Fruit fly (Drosophila melanogaster) whole organism, embryonic: ENCODE measurements around the gene CG34269.

ENCODE experiments used
- Ada2b ChIP-seq: fragments of 200-800 bp; sonication (Bioruptor generic); IDR thresholded peaks from 2 replicates; pipeline ENCODE4 v1.3.6; 2022; ENCODE audit warnings: missing biosample characterization, missing genetic modification characterization
- Asciz ChIP-seq: fragments of 200-800 bp; sonication (Bioruptor generic); optimal IDR thresholded peaks from 2 replicates; lab custom pipeline; 2017; ENCODE audit warnings: missing biosample characterization, mild to moderate bottlenecking, missing genetic modification characterization, missing genetic modification reagents
- CG10209 ChIP-seq: fragments of 200-800 bp; sonication (Bioruptor generic); optimal IDR thresholded peaks from 3 replicates; lab custom pipeline; 2017; ENCODE audit warnings: missing biosample characterization, mild to moderate bottlenecking, missing genetic modification characterization, missing genetic modification reagents
- CG12071 ChIP-seq: fragments of 200-800 bp; sonication (Bioruptor generic); optimal IDR thresholded peaks from 3 replicates; lab custom pipeline; 2018; ENCODE audit warnings: missing biosample characterization, mild to moderate bottlenecking, missing genetic modification characterization
- CG12236 ChIP-seq: fragments of 200-800 bp; sonication (Bioruptor generic); optimal IDR thresholded peaks from 2 replicates; lab custom pipeline; 2016; ENCODE audit warnings: missing biosample characterization, missing genetic modification characterization
- CG13123 ChIP-seq: fragments of 200-800 bp; sonication (Bioruptor generic); optimal IDR thresholded peaks from 2 replicates; lab custom pipeline; 2016; ENCODE audit warnings: missing biosample characterization, missing genetic modification characterization
- CG1529 ChIP-seq: fragments of 200-800 bp; sonication (Bioruptor generic); optimal IDR thresholded peaks from 3 replicates; lab custom pipeline; 2018; ENCODE audit warnings: missing biosample characterization, missing genetic modification characterization
- CG15696 ChIP-seq: fragments of 200-800 bp; sonication (Bioruptor generic); optimal IDR thresholded peaks from 2 replicates; lab custom pipeline; 2019; ENCODE audit warnings: missing biosample characterization, mild to moderate bottlenecking, missing genetic modification characterization, moderate library complexity
- CG2889 ChIP-seq: fragments of 200-800 bp; sonication (Bioruptor generic); IDR thresholded peaks from 3 replicates; pipeline ENCODE4 v1.3.6; 2022; ENCODE audit warnings: missing biosample characterization, missing genetic modification characterization
- CG30403 ChIP-seq: fragments of 200-800 bp; sonication (Bioruptor generic); optimal IDR thresholded peaks from 3 replicates; lab custom pipeline; 2016; ENCODE audit warnings: missing biosample characterization, missing genetic modification characterization
- CG31224 ChIP-seq: fragments of 200-800 bp; sonication (Bioruptor generic); IDR thresholded peaks from 2 replicates; pipeline ENCODE4 v1.3.6; 2022; ENCODE audit warnings: missing biosample characterization, missing genetic modification characterization
- CG3407 ChIP-seq: fragments of 200-800 bp; sonication (Bioruptor generic); optimal IDR thresholded peaks from 2 replicates; lab custom pipeline; 2018; ENCODE audit warnings: missing biosample characterization, mild to moderate bottlenecking, missing genetic modification characterization
- CG34376 ChIP-seq: fragments of 200-800 bp; sonication (Bioruptor generic); optimal IDR thresholded peaks from 2 replicates; lab custom pipeline; 2018; ENCODE audit warnings: missing biosample characterization, mild to moderate bottlenecking, missing genetic modification characterization
- CG4282 ChIP-seq: fragments of 200-800 bp; sonication (Bioruptor generic); optimal IDR thresholded peaks from 2 replicates; lab custom pipeline; 2016; ENCODE audit warnings: missing biosample characterization, missing genetic modification characterization
- CG6791 ChIP-seq: fragments of 200-800 bp; sonication (Bioruptor generic); IDR thresholded peaks from 3 replicates; pipeline ENCODE4 v1.3.6; 2022; ENCODE audit warnings: missing biosample characterization, missing genetic modification characterization; ENCODE audit not compliant: partially characterized antibody
- CG8359 ChIP-seq: fragments of 200-800 bp; sonication (Bioruptor generic); optimal IDR thresholded peaks from 2 replicates; lab custom pipeline; 2017; ENCODE audit warnings: missing biosample characterization, mild to moderate bottlenecking, missing genetic modification characterization, borderline replicate concordance
- CG9876 ChIP-seq: fragments of 200-800 bp; sonication (Bioruptor generic); optimal IDR thresholded peaks from 2 replicates; lab custom pipeline; 2016; ENCODE audit warnings: missing biosample characterization, missing genetic modification characterization
- CTCF ChIP-seq: fragments of 200-800 bp; sonication (Bioruptor generic); optimal IDR thresholded peaks from 2 replicates; lab custom pipeline; 2017; ENCODE audit warnings: missing biosample characterization, mild to moderate bottlenecking, missing genetic modification characterization, moderate library complexity
- CrebB ChIP-seq: fragments of 200-800 bp; sonication (Bioruptor generic); optimal IDR thresholded peaks from 3 replicates; lab custom pipeline; 2018; ENCODE audit warnings: missing biosample characterization, mild to moderate bottlenecking, missing genetic modification characterization
- Deaf1 ChIP-seq: fragments of 200-800 bp; optimal IDR thresholded peaks from 3 replicates; lab custom pipeline; 2019; ENCODE audit warnings: missing biosample characterization, mild to moderate bottlenecking, missing genetic modification characterization, moderate library complexity
- Eip74EF ChIP-seq, 2 experiments: fragments of 200-800 bp in 1 of 2; fragments of >200 bp in 1 of 2; sonication (Bioruptor generic) in 1 of 2; optimal IDR thresholded peaks; 2 replicates each; lab custom pipeline; 2017 to 2019; ENCODE audit warnings: missing biosample characterization in 2 of 2, missing genetic modification characterization in 2 of 2, mild to moderate bottlenecking in 1 of 2, moderate library complexity in 1 of 2
- H15 ChIP-seq: fragments of 200-800 bp; sonication (Bioruptor generic); IDR thresholded peaks from 3 replicates; pipeline ENCODE4 v1.3.6; 2022; ENCODE audit warnings: missing biosample characterization, missing genetic modification characterization
- HLHmδ ChIP-seq: fragments of 200-800 bp; sonication (Bioruptor generic); optimal IDR thresholded peaks from 2 replicates; lab custom pipeline; 2018; ENCODE audit warnings: missing biosample characterization, mild to moderate bottlenecking, missing genetic modification characterization, moderate library complexity
- Hey ChIP-seq: fragments of 200-800 bp; sonication (Bioruptor generic); optimal IDR thresholded peaks from 3 replicates; lab custom pipeline; 2018; ENCODE audit warnings: missing biosample characterization, mild to moderate bottlenecking, missing genetic modification characterization
- Jarid2 ChIP-seq: fragments of 200-800 bp; sonication (Bioruptor generic); optimal IDR thresholded peaks from 3 replicates; lab custom pipeline; 2017; ENCODE audit warnings: mild to moderate bottlenecking, missing biosample characterization, missing genetic modification reagents, missing genetic modification characterization
- Mes4 ChIP-seq: fragments of 200-800 bp; sonication (Bioruptor generic); optimal IDR thresholded peaks from 2 replicates; lab custom pipeline; 2016; ENCODE audit warnings: missing biosample characterization, missing genetic modification characterization
- NC2β ChIP-seq: fragments of 200-800 bp; sonication (Bioruptor generic); optimal IDR thresholded peaks from 2 replicates; lab custom pipeline; 2016; ENCODE audit warnings: missing biosample characterization, missing genetic modification characterization
- NfI ChIP-seq: fragments of 200-800 bp; sonication (Bioruptor generic); optimal IDR thresholded peaks from 3 replicates; lab custom pipeline; 2018; ENCODE audit warnings: missing biosample characterization, mild to moderate bottlenecking, missing genetic modification characterization, moderate library complexity
- bsh ChIP-seq, 2 experiments: fragments of 200-800 bp; sonication (Bioruptor generic); optimal IDR thresholded peaks; 2 replicates each; lab custom pipeline; 2017 to 2018; ENCODE audit warnings: mild to moderate bottlenecking in 2 of 2, missing biosample characterization in 2 of 2, missing genetic modification characterization in 2 of 2, moderate library complexity in 1 of 2
- crp ChIP-seq, 2 experiments: fragments of 200-800 bp; sonication (Bioruptor generic); optimal IDR thresholded peaks; 2 replicates in 1 of 2; 3 replicates in 1 of 2; lab custom pipeline; 2017; ENCODE audit warnings: missing biosample characterization in 2 of 2, missing genetic modification characterization in 2 of 2, mild to moderate bottlenecking in 1 of 2, moderate library complexity in 1 of 2
- dati ChIP-seq: fragments of 200-800 bp; sonication (Bioruptor generic); IDR thresholded peaks from 2 replicates; pipeline ENCODE4 v1.3.6; 2022; ENCODE audit warnings: missing biosample characterization, missing genetic modification characterization
- dm ChIP-seq: fragments of 200-800 bp; sonication (Bioruptor generic); optimal IDR thresholded peaks from 3 replicates; lab custom pipeline; 2016; ENCODE audit warnings: missing biosample characterization, missing genetic modification characterization
- dmrt11E ChIP-seq: fragments of 200-800 bp; sonication (Bioruptor generic); optimal IDR thresholded peaks from 3 replicates; lab custom pipeline; 2018; ENCODE audit warnings: missing biosample characterization, mild to moderate bottlenecking, missing genetic modification characterization, moderate library complexity
- eyg ChIP-seq: fragments of 200-800 bp; sonication (Bioruptor generic); optimal IDR thresholded peaks from 3 replicates; lab custom pipeline; 2016; ENCODE audit warnings: missing biosample characterization, missing genetic modification characterization
- hth ChIP-seq: fragments of >200 bp; optimal IDR thresholded peaks from 2 replicates; lab custom pipeline; 2017; ENCODE audit warnings: inconsistent platforms
- jumu ChIP-seq: fragments of 200-800 bp; sonication (Bioruptor generic); optimal IDR thresholded peaks from 3 replicates; lab custom pipeline; 2016; ENCODE audit warnings: missing biosample characterization, missing genetic modification characterization
- luna ChIP-seq: fragments of 200-800 bp; sonication (Bioruptor generic); optimal IDR thresholded peaks from 2 replicates; lab custom pipeline; 2016; ENCODE audit warnings: missing biosample characterization, missing genetic modification characterization
- mirr ChIP-seq: fragments of 200-800 bp; sonication (Bioruptor generic); optimal IDR thresholded peaks from 3 replicates; lab custom pipeline; 2018; ENCODE audit warnings: missing biosample characterization, mild to moderate bottlenecking, missing genetic modification characterization
- mld ChIP-seq: fragments of 200-800 bp; sonication (Bioruptor generic); IDR thresholded peaks from 3 replicates; pipeline ENCODE4 v1.3.6; 2022; ENCODE audit warnings: missing biosample characterization, missing genetic modification characterization; ENCODE audit not compliant: partially characterized antibody
- onecut ChIP-seq: fragments of 200-800 bp; sonication (Bioruptor generic); IDR thresholded peaks from 2 replicates; pipeline ENCODE4 v1.3.6; 2022; ENCODE audit warnings: missing biosample characterization, missing genetic modification characterization
- pita ChIP-seq: fragments of 200-800 bp; sonication (Bioruptor generic); optimal IDR thresholded peaks from 2 replicates; lab custom pipeline; 2017; ENCODE audit warnings: missing biosample characterization, mild to moderate bottlenecking, missing genetic modification characterization
- pros ChIP-seq: fragments of 200-800 bp; sonication (Bioruptor generic); optimal IDR thresholded peaks from 3 replicates; lab custom pipeline; 2019; ENCODE audit warnings: missing biosample characterization, mild to moderate bottlenecking, missing genetic modification characterization, moderate library complexity
- psq ChIP-seq: fragments of 200-800 bp; sonication (Bioruptor generic); optimal IDR thresholded peaks from 2 replicates; lab custom pipeline; 2017; ENCODE audit warnings: missing biosample characterization, missing genetic modification characterization
- sc ChIP-seq, 3 experiments: fragments of >200 bp in 2 of 3; fragments of 200-800 bp in 1 of 3; sonication (Bioruptor generic) in 1 of 3; optimal IDR thresholded peaks; 2 replicates in 2 of 3; 3 replicates in 1 of 3; lab custom pipeline; 2017; ENCODE audit warnings: mild to moderate bottlenecking in 1 of 3, missing biosample characterization in 1 of 3, missing genetic modification characterization in 1 of 3, missing genetic modification reagents in 1 of 3
- sisA ChIP-seq: fragments of 200-800 bp; sonication (Bioruptor generic); IDR thresholded peaks from 2 replicates; pipeline ENCODE4 v1.3.6; 2022; ENCODE audit warnings: missing biosample characterization, missing genetic modification characterization
- tgo ChIP-seq: fragments of 200-800 bp; sonication (Bioruptor generic); IDR thresholded peaks from 3 replicates; pipeline ENCODE4 v1.3.6; 2022; ENCODE audit warnings: missing biosample characterization, missing genetic modification characterization
- ttk ChIP-seq: fragments of 200-800 bp; sonication (Bioruptor generic); IDR thresholded peaks from 2 replicates; pipeline ENCODE4 v2.1.2; 2022; ENCODE audit warnings: missing biosample characterization, missing genetic modification characterization
- unpg ChIP-seq: fragments of 200-800 bp; sonication (Bioruptor generic); optimal IDR thresholded peaks from 3 replicates; lab custom pipeline; 2018; ENCODE audit warnings: missing biosample characterization, mild to moderate bottlenecking, missing genetic modification characterization, moderate library complexity
- z ChIP-seq: fragments of 200-800 bp; sonication (Bioruptor generic); IDR thresholded peaks from 3 replicates; pipeline ENCODE4 v1.3.6; 2022; ENCODE audit warnings: missing biosample characterization, missing genetic modification characterization

CG34269 gene

dm6 chr3L:489922-490807 is 38.0 kb upstream of the CG34269 start (continued):
- TF ChIP-seq mld (GFP tag; lab: Robert Waterston, UW), result no peak
- TF ChIP-seq z, result peak; percentile 87
- TF ChIP-seq Asciz (GFP tag; lab: Kevin White, UChicago), result no peak
- TF ChIP-seq mirr (GFP tag; lab: Kevin White, UChicago), result no peak
- no peak for TF ChIP-seq H15
- no peak for TF ChIP-seq tgo
- no peak for TF ChIP-seq CG1529 (GFP tag; lab: Kevin White, UChicago)
- TF ChIP-seq pita (GFP tag; lab: Kevin White, UChicago), result peak; percentile 4
- TF ChIP-seq CG10209 (GFP tag; lab: Kevin White, UChicago), result no peak
- TF ChIP-seq Mes4 (GFP tag; lab: Kevin White, UChicago), result no peak
- TF ChIP-seq CG30403 (GFP tag; lab: Kevin White, UChicago), result no peak
- TF ChIP-seq CG31224 (GFP tag; lab: Robert Waterston, UW), result no peak
- no peak for TF ChIP-seq dati (GFP tag; lab: Robert Waterston, UW)
- TF ChIP-seq jumu, result no peak
- peak; percentile 72 for TF ChIP-seq Deaf1 (tag; lab: Kevin White, UChicago)
- no peak for TF ChIP-seq CG4282
- TF ChIP-seq crp (GFP tag; optimal IDR thresholded peaks at IDR 0.05; lab: Kevin White, UChicago), result no peak
- no peak for TF ChIP-seq HLHmδ
- no peak for TF ChIP-seq CG13123 (GFP tag; lab: Kevin White, UChicago)
- TF ChIP-seq sc (optimal IDR thresholded peaks at IDR 0.05; lab: Kevin White, UChicago), result no peak
- TF ChIP-seq sc (GFP tag; optimal IDR thresholded peaks at IDR 0.05; lab: Kevin White, UChicago), result no peak
- 0 out of 3 replicates have a peak, but pooled peaks have one; percentile 35 for TF ChIP-seq CG6791
- TF ChIP-seq sisA, result no peak
- no peak for TF ChIP-seq onecut
- no peak for TF ChIP-seq CG12236
- no peak for TF ChIP-seq luna
- peak; percentile 1 for TF ChIP-seq CG8359
- no peak for TF ChIP-seq dm (GFP tag; lab: Kevin White, UChicago)
- TF ChIP-seq Ada2b, result no peak
- peak; percentile 45 for TF ChIP-seq CG34376 (GFP tag; lab: Kevin White, UChicago)
- no peak for TF ChIP-seq NC2β (GFP tag; lab: Kevin White, UChicago)
- TF ChIP-seq Eip74EF (GFP tag; optimal IDR thresholded peaks at IDR 0.05; lab: Kevin White, UChicago), result no peak
- TF ChIP-seq NfI, result peak; percentile 7
- TF ChIP-seq CG15696 (tag; lab: Kevin White, UChicago), result peak; percentile 7
- TF ChIP-seq Hey, result no peak
- no peak for TF ChIP-seq CrebB (tag; lab: Kevin White, UChicago)
- TF ChIP-seq Jarid2, result peak; percentile 98
- peak; percentile 12 for TF ChIP-seq CG12071
- no peak for TF ChIP-seq CTCF
- no peak for TF ChIP-seq dmrt11E (tag; lab: Kevin White, UChicago)
- no peak for TF ChIP-seq ttk (GFP tag; lab: Robert Waterston, UW)
- no peak for TF ChIP-seq eyg (GFP tag; lab: Kevin White, UChicago)
- no peak for TF ChIP-seq CG2889 (GFP tag; lab: Robert Waterston, UW)
- peak; percentile 42 for TF ChIP-seq psq (GFP tag; lab: Kevin White, UChicago)
- TF ChIP-seq hth (lab: Kevin White, UChicago), result no peak
- no peak for TF ChIP-seq CG3407 (GFP tag; lab: Kevin White, UChicago)
- TF ChIP-seq pros (GFP tag; lab: Kevin White, UChicago), result peak; percentile 43
- TF ChIP-seq CG9876 (GFP tag; lab: Kevin White, UChicago), result no peak
- no peak for TF ChIP-seq bsh (GFP tag; optimal IDR thresholded peaks at IDR 0.05; lab: Kevin White, UChicago)
- TF ChIP-seq unpg (GFP tag; lab: Kevin White, UChicago), result no peak
